Worm (Caenorhabditis elegans): ENCODE results near the gene R02F2.4.

The R02F2.4 gene

ce11 chrIII:5503669-5504068 is 19.6 kb downstream of the R02F2.4 start:
- TF ChIP-seq unc-62 (GFP tag; optimal IDR thresholded peaks at IDR 0.05) = no peak
- no peak for TF ChIP-seq skn-1 (tag; optimal IDR thresholded peaks at IDR 0.05)
- no peak for TF ChIP-seq gmeb-1 (tag; optimal IDR thresholded peaks at IDR 0.05)
- no peak for TF ChIP-seq Y55F3AM.14 (GFP tag; optimal IDR thresholded peaks at IDR 0.05)
- no peak for TF ChIP-seq ama-1 (optimal IDR thresholded peaks at IDR 0.05)

DNA sequence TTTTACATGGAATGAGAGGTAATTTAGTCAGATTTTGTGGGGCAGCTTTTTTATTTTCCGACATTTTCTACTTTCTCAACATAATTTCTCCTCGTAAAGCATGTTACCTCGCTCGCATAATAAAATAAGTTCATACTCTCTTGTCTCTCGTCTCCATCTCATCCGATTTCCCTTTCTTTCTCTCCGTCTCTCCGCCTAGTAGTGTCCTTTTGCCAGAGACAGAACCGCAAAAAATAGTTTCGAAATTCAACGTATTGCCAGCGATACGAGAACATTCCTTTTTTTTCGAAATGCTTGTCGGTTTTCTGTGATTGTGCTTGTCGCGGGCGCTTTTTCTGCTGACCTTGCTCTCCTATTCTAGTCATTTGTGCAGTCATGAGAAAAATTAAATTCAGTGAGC is 20.1 kb downstream of the R02F2.4 start:
- TF ChIP-seq peb-1 (tag; optimal IDR thresholded peaks at IDR 0.05) = no peak
- peak; percentile 6 for TF ChIP-seq sma-3 (GFP tag; optimal IDR thresholded peaks at IDR 0.05)
- TF ChIP-seq skn-1 (tag; optimal IDR thresholded peaks at IDR 0.05) = no peak
- TF ChIP-seq crh-2 (tag; optimal IDR thresholded peaks at IDR 0.05) = peak; percentile 79
- no peak for TF ChIP-seq elt-3 (tag; optimal IDR thresholded peaks at IDR 0.05)
- no peak for TF ChIP-seq mdl-1 (tag; optimal IDR thresholded peaks at IDR 0.05)
- no peak for TF ChIP-seq nhr-11 (tag; optimal IDR thresholded peaks at IDR 0.05)
- no peak for TF ChIP-seq mbf-1 (tag; optimal IDR thresholded peaks at IDR 0.05)
- TF ChIP-seq alr-1 (tag; optimal IDR thresholded peaks at IDR 0.05) = no peak
- TF ChIP-seq snpc-4 (tag; optimal IDR thresholded peaks at IDR 0.05) = peak; percentile 16
- no peak for TF ChIP-seq lin-13 (GFP tag; optimal IDR thresholded peaks at IDR 0.05)
- peak; percentile 3 for TF ChIP-seq egl-27 (tag; optimal IDR thresholded peaks at IDR 0.05)
- TF ChIP-seq sem-4 (tag; optimal IDR thresholded peaks at IDR 0.05) = no peak
- no peak for TF ChIP-seq zag-1 (tag; optimal IDR thresholded peaks at IDR 0.05)
- peak; percentile 95 for TF ChIP-seq ama-1 (optimal IDR thresholded peaks at IDR 0.05)
- peak; percentile 80 for TF ChIP-seq sma-9 (GFP tag; optimal IDR thresholded peaks at IDR 0.05)
- no peak for TF ChIP-seq sma-9 (tag; optimal IDR thresholded peaks at IDR 0.05)
- no peak for TF ChIP-seq elt-1 (tag; optimal IDR thresholded peaks at IDR 0.05)
- peak; percentile 50 for TF ChIP-seq blmp-1 (tag; optimal IDR thresholded peaks at IDR 0.05; ENCODE audit: insufficient read depth)
- peak; percentile 19 to 53 for TF ChIP-seq lsy-2 (tag; optimal IDR thresholded peaks at IDR 0.05)
- peak; percentile 81 for TF ChIP-seq nhr-129 (tag; optimal IDR thresholded peaks at IDR 0.05)
- TF ChIP-seq F13H6.1 (tag; optimal IDR thresholded peaks at IDR 0.05) = peak; percentile 30
- TF ChIP-seq nhr-12 (tag; optimal IDR thresholded peaks at IDR 0.05) = no peak
- peak; percentile 74 for TF ChIP-seq unc-55 (GFP tag; optimal IDR thresholded peaks at IDR 0.05)
- no peak for TF ChIP-seq dmd-4 (tag; optimal IDR thresholded peaks at IDR 0.05)
- no peak for TF ChIP-seq nhr-77 (tag; optimal IDR thresholded peaks at IDR 0.05)
- TF ChIP-seq ceh-16 (tag; optimal IDR thresholded peaks at IDR 0.05) = peak; percentile 14
- peak; percentile 2 for TF ChIP-seq nhr-6 (tag; optimal IDR thresholded peaks at IDR 0.05)
- no peak for TF ChIP-seq unc-62 (GFP tag; optimal IDR thresholded peaks at IDR 0.05)
- TF ChIP-seq nhr-25 (tag; optimal IDR thresholded peaks at IDR 0.05) = peak; percentile 18
- TF ChIP-seq C34F6.9 (tag; optimal IDR thresholded peaks at IDR 0.05) = peak; percentile 96
- TF ChIP-seq nhr-237 (tag; optimal IDR thresholded peaks at IDR 0.05) = no peak
- TF ChIP-seq nhr-10 (tag; optimal IDR thresholded peaks at IDR 0.05) = no peak
- TF ChIP-seq nhr-23 (tag; optimal IDR thresholded peaks at IDR 0.05) = no peak
- no peak for TF ChIP-seq unc-39 (tag; optimal IDR thresholded peaks at IDR 0.05)
- TF ChIP-seq ztf-1 (GFP tag; conservative IDR thresholded peaks at IDR 0.05) = no peak
- no peak for TF ChIP-seq aly-2 (tag; optimal IDR thresholded peaks at IDR 0.05)
- TF ChIP-seq R02D3.7 (tag; optimal IDR thresholded peaks at IDR 0.05) = no peak
- no peak for TF ChIP-seq ztf-11 (tag; optimal IDR thresholded peaks at IDR 0.05)
- TF ChIP-seq ZK546.5 (tag; optimal IDR thresholded peaks at IDR 0.05) = no peak
- TF ChIP-seq Y55F3AM.14 (GFP tag; optimal IDR thresholded peaks at IDR 0.05) = peak; percentile 1
- peak; percentile 50 for TF ChIP-seq fos-1 (tag; optimal IDR thresholded peaks at IDR 0.05)
- no peak for TF ChIP-seq lin-39 (tag; optimal IDR thresholded peaks at IDR 0.05)
- TF ChIP-seq nhr-21 (tag; optimal IDR thresholded peaks at IDR 0.05) = peak; percentile 55
- no peak for TF ChIP-seq ceh-82 (tag; optimal IDR thresholded peaks at IDR 0.05)
- TF ChIP-seq lin-11 (tag; optimal IDR thresholded peaks at IDR 0.05) = no peak
- no peak for TF ChIP-seq mab-5 (tag; optimal IDR thresholded peaks at IDR 0.05)
- peak; percentile 51 for TF ChIP-seq gmeb-1 (tag; optimal IDR thresholded peaks at IDR 0.05)
- peak; percentile 87 for TF ChIP-seq ztf-4 (tag; optimal IDR thresholded peaks at IDR 0.05)
